Worm (Caenorhabditis elegans) whole organism, L2 larva: ENCODE results near the gene pnn-1.

Experiments
- C34F6.9 ChIP-seq: fragments of 150-350 bp; optimal IDR thresholded peaks from 2 replicates; lab custom pipeline; 2014; ENCODE audit warnings: missing biosample characterization, missing genetic modification characterization
- F13H6.1 ChIP-seq: sonication (generic microtip); optimal IDR thresholded peaks from 2 replicates; lab custom pipeline; 2016; ENCODE audit warnings: missing genetic modification characterization, missing compliant biosample characterization
- R02D3.7 ChIP-seq: fragments of 150-350 bp; optimal IDR thresholded peaks from 2 replicates; lab custom pipeline; 2014; ENCODE audit warnings: missing biosample characterization, missing genetic modification characterization
- Y55F3AM.14 ChIP-seq: fragments of 200-800 bp; sonication (Bioruptor generic); optimal IDR thresholded peaks from 2 replicates; lab custom pipeline; 2018; ENCODE audit warnings: mild to moderate bottlenecking, missing genetic modification characterization, missing compliant biosample characterization
- alr-1 ChIP-seq: fragments of 150-350 bp; optimal IDR thresholded peaks from 2 replicates; lab custom pipeline; 2014; ENCODE audit warnings: missing biosample characterization, missing genetic modification characterization
- aly-2 ChIP-seq: fragments of 150-350 bp; optimal IDR thresholded peaks from 2 replicates; lab custom pipeline; 2014; ENCODE audit warnings: missing biosample characterization, missing genetic modification characterization
- ama-1 ChIP-seq: fragments of 150-350 bp; optimal IDR thresholded peaks from 2 replicates; lab custom pipeline; 2018; ENCODE audit warnings: inconsistent platforms
- blmp-1 ChIP-seq: sonication (generic microtip); optimal IDR thresholded peaks from 2 replicates; lab custom pipeline; 2017; ENCODE audit warnings: missing genetic modification characterization, mild to moderate bottlenecking, missing compliant biosample characterization, antibody characterized with exemption, moderate library complexity; ENCODE audit not compliant: insufficient read depth
- ceh-16 ChIP-seq: fragments of 150-350 bp; optimal IDR thresholded peaks from 2 replicates; lab custom pipeline; 2014; ENCODE audit warnings: missing biosample characterization, missing genetic modification characterization
- ceh-82 ChIP-seq: fragments of 150-350 bp; optimal IDR thresholded peaks from 2 replicates; lab custom pipeline; 2014; ENCODE audit warnings: missing biosample characterization, missing genetic modification characterization
- crh-2 ChIP-seq: sonication (generic microtip); optimal IDR thresholded peaks from 2 replicates; lab custom pipeline; 2017; ENCODE audit warnings: missing biosample characterization, missing genetic modification characterization
- dmd-4 ChIP-seq: sonication (generic microtip); optimal IDR thresholded peaks from 2 replicates; lab custom pipeline; 2017; ENCODE audit warnings: missing biosample characterization, missing genetic modification characterization
- egl-27 ChIP-seq: sonication (generic microtip); optimal IDR thresholded peaks from 3 replicates; lab custom pipeline; 2017; ENCODE audit warnings: missing biosample characterization, missing genetic modification reagents, missing genetic modification characterization
- elt-3 ChIP-seq: sonication (generic microtip); optimal IDR thresholded peaks from 2 replicates; lab custom pipeline; 2017; ENCODE audit warnings: missing biosample characterization, missing genetic modification characterization
- gmeb-1 ChIP-seq: fragments of 150-350 bp; optimal IDR thresholded peaks from 2 replicates; lab custom pipeline; 2014; ENCODE audit warnings: missing biosample characterization, missing genetic modification characterization
- lin-11 ChIP-seq: fragments of 150-350 bp; sonication (generic microtip); optimal IDR thresholded peaks from 2 replicates; lab custom pipeline; 2014; ENCODE audit warnings: missing biosample characterization, missing genetic modification characterization, inconsistent platforms, mixed read lengths
- lin-13 ChIP-seq: fragments of 150-350 bp; optimal IDR thresholded peaks from 2 replicates; lab custom pipeline; 2014; ENCODE audit warnings: missing biosample characterization, missing genetic modification reagents, missing genetic modification characterization
- lin-39 ChIP-seq: fragments of 150-350 bp; optimal IDR thresholded peaks from 2 replicates; lab custom pipeline; 2014; ENCODE audit warnings: missing biosample characterization, missing genetic modification reagents, missing genetic modification characterization
- lsy-2 ChIP-seq, 2 experiments: fragments of 150-350 bp in 1 of 2; sonication (generic microtip) in 1 of 2; optimal IDR thresholded peaks; 2 replicates each; lab custom pipeline; 2014 to 2017; ENCODE audit warnings: missing biosample characterization in 2 of 2, missing genetic modification characterization in 2 of 2
- mbf-1 ChIP-seq: sonication (generic microtip); optimal IDR thresholded peaks from 2 replicates; lab custom pipeline; 2017; ENCODE audit warnings: missing biosample characterization, missing genetic modification characterization
- mdl-1 ChIP-seq, 2 experiments: fragments of 150-350 bp in 1 of 2; sonication (generic microtip) in 1 of 2; optimal IDR thresholded peaks; 2 replicates each; lab custom pipeline; 2017; ENCODE audit warnings: missing biosample characterization in 2 of 2, missing genetic modification characterization in 2 of 2
- nhr-10 ChIP-seq: sonication (generic microtip); optimal IDR thresholded peaks from 2 replicates; lab custom pipeline; 2017; ENCODE audit warnings: missing biosample characterization, missing genetic modification characterization
- nhr-12 ChIP-seq: fragments of 150-350 bp; optimal IDR thresholded peaks from 2 replicates; lab custom pipeline; 2014; ENCODE audit warnings: missing biosample characterization, missing genetic modification characterization
- nhr-129 ChIP-seq: fragments of 150-350 bp; optimal IDR thresholded peaks from 2 replicates; lab custom pipeline; 2014; ENCODE audit warnings: missing biosample characterization, missing genetic modification characterization
- nhr-21 ChIP-seq: fragments of 150-350 bp; optimal IDR thresholded peaks from 2 replicates; lab custom pipeline; 2014; ENCODE audit warnings: missing biosample characterization, missing genetic modification characterization
- nhr-23 ChIP-seq: fragments of 150-350 bp; optimal IDR thresholded peaks from 2 replicates; lab custom pipeline; 2014; ENCODE audit warnings: missing biosample characterization, missing genetic modification reagents, missing genetic modification characterization
- nhr-237 ChIP-seq: fragments of 150-350 bp; optimal IDR thresholded peaks from 2 replicates; lab custom pipeline; 2014; ENCODE audit warnings: missing biosample characterization, missing genetic modification characterization
- nhr-25 ChIP-seq: fragments of 150-350 bp; sonication (generic microtip); optimal IDR thresholded peaks from 3 replicates; lab custom pipeline; 2014; ENCODE audit warnings: missing biosample characterization, missing genetic modification characterization
- nhr-6 ChIP-seq: fragments of 150-350 bp; optimal IDR thresholded peaks from 2 replicates; lab custom pipeline; 2014; ENCODE audit warnings: missing biosample characterization, missing genetic modification characterization
- nhr-77 ChIP-seq: fragments of 150-350 bp; optimal IDR thresholded peaks from 2 replicates; lab custom pipeline; 2014; ENCODE audit warnings: missing biosample characterization, missing genetic modification characterization
- peb-1 ChIP-seq: fragments of 150-350 bp; optimal IDR thresholded peaks from 2 replicates; lab custom pipeline; 2014; ENCODE audit warnings: missing biosample characterization, missing genetic modification characterization
- sem-4 ChIP-seq: fragments of 150-350 bp; optimal IDR thresholded peaks from 2 replicates; lab custom pipeline; 2014; ENCODE audit warnings: missing biosample characterization, missing genetic modification reagents, missing genetic modification characterization
- skn-1 ChIP-seq: sonication (generic microtip); optimal IDR thresholded peaks from 2 replicates; lab custom pipeline; 2017; ENCODE audit warnings: missing biosample characterization, missing genetic modification characterization
- sma-9 ChIP-seq, 2 experiments: fragments of 150-350 bp in 1 of 2; sonication (generic microtip) in 1 of 2; optimal IDR thresholded peaks; 2 replicates each; lab custom pipeline; 2014 to 2016; ENCODE audit warnings: missing genetic modification characterization in 2 of 2, mild to moderate bottlenecking in 1 of 2, missing biosample characterization in 1 of 2, missing compliant biosample characterization in 1 of 2, missing genetic modification reagents in 1 of 2, moderate library complexity in 1 of 2
- snpc-4 ChIP-seq: fragments of 150-350 bp; optimal IDR thresholded peaks from 2 replicates; lab custom pipeline; 2014; ENCODE audit warnings: missing biosample characterization, missing genetic modification characterization
- unc-39 ChIP-seq: fragments of 150-350 bp; optimal IDR thresholded peaks from 2 replicates; lab custom pipeline; 2014; ENCODE audit warnings: missing biosample characterization, missing genetic modification characterization
- unc-55 ChIP-seq: fragments of 150-350 bp; sonication (generic microtip); optimal IDR thresholded peaks from 3 replicates; lab custom pipeline; 2014; ENCODE audit warnings: missing biosample characterization, missing genetic modification reagents, missing genetic modification characterization
- zag-1 ChIP-seq: fragments of 150-350 bp; optimal IDR thresholded peaks from 2 replicates; lab custom pipeline; 2014; ENCODE audit warnings: missing biosample characterization, missing genetic modification characterization
- ztf-1 ChIP-seq: fragments of 200-800 bp; sonication (Bioruptor generic); conservative IDR thresholded peaks from 2 replicates; pipeline ENCODE4 v1.3.6; 2022; ENCODE audit warnings: missing genetic modification characterization, missing compliant biosample characterization
- ztf-11 ChIP-seq: sonication (generic microtip); optimal IDR thresholded peaks from 2 replicates; lab custom pipeline; 2017; ENCODE audit warnings: missing biosample characterization, missing genetic modification characterization
- ztf-4 ChIP-seq: fragments of 150-350 bp; optimal IDR thresholded peaks from 2 replicates; lab custom pipeline; 2014; ENCODE audit warnings: missing biosample characterization, missing genetic modification characterization

pnn-1 gene

DNA sequence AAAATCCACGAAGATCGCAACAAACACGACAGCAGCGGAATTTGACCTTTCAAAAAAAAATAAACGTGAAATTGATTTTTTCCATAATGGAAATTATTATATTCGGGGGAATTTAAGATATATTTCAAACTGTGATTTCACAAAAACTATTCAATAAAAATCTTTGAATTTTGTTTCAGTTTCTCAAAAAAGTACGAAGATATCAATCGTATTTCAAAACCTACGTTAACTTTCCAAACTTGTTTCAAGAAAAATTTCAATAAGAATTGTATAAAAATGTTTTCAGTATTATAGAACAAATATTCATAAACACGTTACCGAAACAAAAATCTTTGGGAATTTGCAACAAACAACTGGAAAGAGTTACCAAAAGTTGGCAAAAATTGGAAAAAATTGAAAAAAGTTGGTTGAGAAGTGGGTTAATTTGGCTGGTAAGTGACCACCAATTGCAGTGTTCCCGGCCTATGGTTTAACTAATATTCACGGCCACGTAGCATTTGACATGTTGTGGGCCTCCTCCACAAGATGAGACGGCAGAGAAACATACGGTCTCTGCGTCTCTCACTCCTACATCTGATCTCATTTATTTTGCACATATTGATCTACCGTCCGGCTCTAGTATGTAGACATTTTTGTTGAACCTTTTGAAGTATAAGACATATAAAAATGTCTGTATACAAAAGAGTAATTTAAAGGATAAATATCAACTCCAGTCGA lies 19.9 kb upstream of the pnn-1 start, which contains the start of the genes T16G1.9 and T16G1.18 (continued):
- TF ChIP-seq nhr-21 (tag; lab: Kevin White, UChicago) (no peak), F13H6.1 (peak; percentile 46), crh-2 (tag; lab: Kevin White, UChicago) (peak; percentile 90), alr-1 (tag; lab: Kevin White, UChicago) (no peak), nhr-77 (tag; lab: Kevin White, UChicago) (no peak), ceh-82 (tag; lab: Kevin White, UChicago) (no peak), skn-1 (tag; lab: Kevin White, UChicago) (no peak), ztf-4 (no peak), nhr-25 (no peak), Y55F3AM.14 (GFP tag; lab: Kevin White, UChicago) (no peak), lin-11 (no peak), lin-13 (GFP tag; lab: Kevin White, UChicago) (peak; percentile 9), nhr-23 (tag; lab: Kevin White, UChicago) (no peak), nhr-237 (tag; lab: Kevin White, UChicago) (no peak), aly-2 (tag; lab: Kevin White, UChicago) (no peak)

DNA sequence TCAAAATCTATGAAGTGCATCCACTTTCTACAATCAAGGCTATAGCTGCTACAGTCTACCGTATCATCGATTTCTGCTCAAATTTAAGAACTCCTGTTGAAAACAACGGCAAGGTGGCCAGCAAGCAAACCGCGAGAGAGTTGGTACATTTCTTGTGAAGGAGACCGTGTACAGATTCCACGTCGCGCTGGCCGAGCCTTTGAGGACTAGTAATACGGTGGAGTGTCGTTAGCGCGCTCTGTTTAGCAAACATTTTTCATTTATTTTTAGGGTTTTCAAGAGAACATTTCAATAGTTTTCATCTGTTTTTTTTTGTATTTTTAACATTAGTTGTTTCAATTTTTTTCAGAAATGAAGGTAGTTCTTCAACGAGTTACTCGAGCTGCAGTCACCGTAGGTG lies 18.6 kb upstream of the pnn-1 start, which contains the start of gene pqn-68:
Gene pqn-68, plus strand, starts transcription at position 350 of the 400 bp plus-strand sequence.
- TF ChIP-seq nhr-10 = no peak
- no peak for TF ChIP-seq nhr-77 (tag; lab: Kevin White, UChicago)
- no peak for TF ChIP-seq nhr-6 (tag; lab: Kevin White, UChicago)
- TF ChIP-seq egl-27 = no peak
- TF ChIP-seq C34F6.9 (tag; lab: Kevin White, UChicago) = peak; percentile 4
- no peak for TF ChIP-seq sem-4 (tag; lab: Kevin White, UChicago)
- TF ChIP-seq ama-1 (lab: Kevin White, UChicago) = no peak
- TF ChIP-seq snpc-4 (tag; lab: Kevin White, UChicago) = no peak
- no peak for TF ChIP-seq ztf-11 (tag; lab: Kevin White, UChicago)
- no peak for TF ChIP-seq Y55F3AM.14 (GFP tag; lab: Kevin White, UChicago)
- peak; percentile 71 for TF ChIP-seq crh-2 (tag; lab: Kevin White, UChicago)
- no peak for TF ChIP-seq unc-39
- no peak for TF ChIP-seq aly-2 (tag; lab: Kevin White, UChicago)
- peak; percentile 40 for TF ChIP-seq nhr-129 (tag; lab: Kevin White, UChicago)
- TF ChIP-seq gmeb-1 (tag; lab: Kevin White, UChicago) = peak; percentile 23
- TF ChIP-seq elt-3 = no peak
- no peak for TF ChIP-seq blmp-1 (tag; lab: Kevin White, UChicago)
- peak; percentile 49 for TF ChIP-seq unc-55 (GFP tag; lab: Kevin White, UChicago)
- TF ChIP-seq zag-1 (tag; lab: Kevin White, UChicago) = no peak
- TF ChIP-seq lsy-2 (tag; optimal IDR thresholded peaks at IDR 0.05; lab: Kevin White, UChicago) = peak in 1 of 2 experiments; percentile 43
- TF ChIP-seq nhr-237 (tag; lab: Kevin White, UChicago) = no peak
- TF ChIP-seq lin-11 = no peak
- TF ChIP-seq F13H6.1 = no peak
- no peak for TF ChIP-seq ceh-16
- TF ChIP-seq mdl-1 (tag; optimal IDR thresholded peaks at IDR 0.05; lab: Kevin White, UChicago) = no peak
- no peak for TF ChIP-seq R02D3.7
- no peak for TF ChIP-seq nhr-21 (tag; lab: Kevin White, UChicago)
- TF ChIP-seq peb-1 = no peak
- no peak for TF ChIP-seq nhr-23 (tag; lab: Kevin White, UChicago)
- no peak for TF ChIP-seq nhr-25
- no peak for TF ChIP-seq mbf-1 (tag; lab: Kevin White, UChicago)
- TF ChIP-seq ztf-1 = no peak
- TF ChIP-seq dmd-4 (tag; lab: Kevin White, UChicago) = no peak

DNA sequence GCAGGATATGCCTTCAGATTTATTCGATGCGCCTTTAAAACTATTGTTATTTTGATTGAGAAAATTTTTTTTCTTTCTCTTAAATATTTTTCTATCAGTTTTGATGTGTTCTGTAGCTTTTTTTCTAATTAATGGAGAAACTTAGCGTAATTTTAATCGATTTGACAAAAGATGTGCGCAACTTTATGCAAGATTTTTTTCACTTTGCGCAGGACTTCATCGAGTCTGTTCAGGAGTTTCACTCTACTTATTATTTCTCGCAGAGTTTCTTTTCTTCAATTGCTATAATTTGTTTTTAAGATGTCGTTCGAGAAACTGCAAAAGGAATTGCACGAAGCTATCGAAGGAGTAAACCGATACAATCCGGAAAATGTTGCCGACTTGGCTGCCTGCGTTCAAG lies 17.2 kb upstream of the pnn-1 start, which contains the start of gene eif-3.K:
Gene eif-3.K, plus strand, starts transcription at position 301 of the 400 bp plus-strand sequence.
- TF ChIP-seq sem-4 (tag; lab: Kevin White, UChicago) (no peak), ama-1 (lab: Kevin White, UChicago) (no peak), nhr-12 (tag; lab: Kevin White, UChicago) (no peak), F13H6.1 (no peak), C34F6.9 (tag; lab: Kevin White, UChicago) (no peak), nhr-237 (tag; lab: Kevin White, UChicago) (no peak), crh-2 (tag; lab: Kevin White, UChicago) (no peak), ztf-11 (tag; lab: Kevin White, UChicago) (no peak), ceh-82 (tag; lab: Kevin White, UChicago) (no peak), sma-9 (GFP tag; optimal IDR thresholded peaks at IDR 0.05; lab: Kevin White, UChicago) (no peak), sma-9 (tag; optimal IDR thresholded peaks at IDR 0.05; lab: Kevin White, UChicago) (no peak), lin-39 (tag; lab: Kevin White, UChicago) (no peak)
